Fruit fly (Drosophila melanogaster) whole organism, embryonic: ENCODE measurements around the gene Atx-1.

Experiments
- Abd-B ChIP-seq: fragments of 200-800 bp; sonication (Bioruptor generic); optimal IDR thresholded peaks from 2 replicates; lab custom pipeline; 2018; ENCODE audit warnings: missing biosample characterization, mild to moderate bottlenecking, missing genetic modification characterization, moderate library complexity
- CG1024 ChIP-seq: fragments of 200-800 bp; sonication (Bioruptor generic); IDR thresholded peaks from 2 replicates; pipeline ENCODE4 v1.3.6; 2022; ENCODE audit warnings: missing biosample characterization, missing genetic modification characterization
- CG10274 ChIP-seq: fragments of 200-800 bp; sonication (Bioruptor generic); optimal IDR thresholded peaks from 3 replicates; lab custom pipeline; 2017; ENCODE audit warnings: missing biosample characterization, mild to moderate bottlenecking, missing genetic modification characterization
- CG12942 ChIP-seq: fragments of 200-800 bp; sonication (Bioruptor generic); optimal IDR thresholded peaks from 3 replicates; lab custom pipeline; 2016; ENCODE audit warnings: missing biosample characterization, missing genetic modification characterization
- CG14710 ChIP-seq: fragments of 200-800 bp; sonication (Bioruptor generic); optimal IDR thresholded peaks from 3 replicates; lab custom pipeline; 2019; ENCODE audit warnings: missing biosample characterization, mild to moderate bottlenecking, missing genetic modification characterization, moderate library complexity
- CG17568 ChIP-seq: fragments of 200-800 bp; sonication (Bioruptor generic); optimal IDR thresholded peaks from 2 replicates; lab custom pipeline; 2018; ENCODE audit warnings: missing biosample characterization, mild to moderate bottlenecking, missing genetic modification characterization, moderate library complexity
- CG2116 ChIP-seq: fragments of 200-800 bp; sonication (Bioruptor generic); optimal IDR thresholded peaks from 3 replicates; lab custom pipeline; 2018; ENCODE audit warnings: missing biosample characterization, mild to moderate bottlenecking, missing genetic modification characterization
- CG2199 ChIP-seq: fragments of 200-800 bp; sonication (Bioruptor generic); IDR thresholded peaks from 3 replicates; pipeline ENCODE4 v1.3.6; 2022; ENCODE audit warnings: missing biosample characterization, missing genetic modification characterization
- CG2889 ChIP-seq: fragments of 200-800 bp; sonication (Bioruptor generic); IDR thresholded peaks from 3 replicates; pipeline ENCODE4 v1.3.6; 2022; ENCODE audit warnings: missing biosample characterization, missing genetic modification characterization
- CG30020 ChIP-seq: fragments of 200-800 bp; optimal IDR thresholded peaks from 2 replicates; lab custom pipeline; 2019; ENCODE audit warnings: missing biosample characterization, mild to moderate bottlenecking, missing genetic modification characterization, moderate library complexity
- CG31365 ChIP-seq: fragments of 200-800 bp; sonication (Bioruptor generic); optimal IDR thresholded peaks from 2 replicates; lab custom pipeline; 2018; ENCODE audit warnings: missing biosample characterization, mild to moderate bottlenecking, missing genetic modification characterization
- CG3407 ChIP-seq: fragments of 200-800 bp; sonication (Bioruptor generic); optimal IDR thresholded peaks from 2 replicates; lab custom pipeline; 2018; ENCODE audit warnings: missing biosample characterization, mild to moderate bottlenecking, missing genetic modification characterization
- CG4617 ChIP-seq: fragments of 200-800 bp; sonication (Bioruptor generic); optimal IDR thresholded peaks from 3 replicates; lab custom pipeline; 2016; ENCODE audit warnings: missing biosample characterization, missing genetic modification characterization, borderline replicate concordance
- CG6175 ChIP-seq: fragments of 200-800 bp; sonication (Bioruptor generic); IDR thresholded peaks from 3 replicates; pipeline ENCODE4 v1.3.6; 2022; ENCODE audit warnings: missing biosample characterization, missing genetic modification characterization
- D19A ChIP-seq: fragments of 200-800 bp; optimal IDR thresholded peaks from 3 replicates; lab custom pipeline; 2019; ENCODE audit warnings: missing biosample characterization, mild to moderate bottlenecking, missing genetic modification characterization, moderate library complexity
- Dbx ChIP-seq: fragments of 200-800 bp; sonication (Bioruptor generic); IDR thresholded peaks from 3 replicates; pipeline ENCODE4 v1.3.6; 2022; ENCODE audit warnings: missing biosample characterization, missing genetic modification characterization
- Elba2 ChIP-seq: fragments of 200-800 bp; sonication (Bioruptor generic); optimal IDR thresholded peaks from 3 replicates; lab custom pipeline; 2016; ENCODE audit warnings: missing biosample characterization, missing genetic modification characterization
- H2.0 ChIP-seq: fragments of 200-800 bp; sonication (Bioruptor generic); IDR thresholded peaks from 2 replicates; pipeline ENCODE4 v1.3.6; 2022; ENCODE audit warnings: missing biosample characterization, missing genetic modification characterization
- Hey ChIP-seq: fragments of 200-800 bp; sonication (Bioruptor generic); optimal IDR thresholded peaks from 3 replicates; lab custom pipeline; 2018; ENCODE audit warnings: missing biosample characterization, mild to moderate bottlenecking, missing genetic modification characterization
- MESR4 ChIP-seq: fragments of 200-800 bp; sonication (Bioruptor generic); optimal IDR thresholded peaks from 2 replicates; lab custom pipeline; 2018; ENCODE audit warnings: missing biosample characterization, mild to moderate bottlenecking, missing genetic modification characterization, moderate library complexity
- Mad ChIP-seq: fragments of 200-800 bp; sonication (Bioruptor generic); optimal IDR thresholded peaks from 2 replicates; lab custom pipeline; 2016; ENCODE audit warnings: missing biosample characterization, missing genetic modification characterization
- Meics ChIP-seq: fragments of 200-800 bp; sonication (Bioruptor generic); optimal IDR thresholded peaks from 2 replicates; lab custom pipeline; 2017; ENCODE audit warnings: missing biosample characterization, mild to moderate bottlenecking, missing genetic modification characterization
- Mrtf ChIP-seq: fragments of 200-800 bp; sonication (Bioruptor generic); IDR thresholded peaks from 3 replicates; pipeline ENCODE4 v1.3.6; 2022; ENCODE audit warnings: missing biosample characterization, missing genetic modification characterization
- Spps ChIP-seq: fragments of 200-800 bp; sonication (Bioruptor generic); optimal IDR thresholded peaks from 2 replicates; lab custom pipeline; 2018; ENCODE audit warnings: missing biosample characterization, mild to moderate bottlenecking, missing genetic modification characterization
- Ssrp ChIP-seq: fragments of 200-800 bp; sonication (Bioruptor generic); optimal IDR thresholded peaks from 2 replicates; lab custom pipeline; 2018; ENCODE audit warnings: missing biosample characterization, mild to moderate bottlenecking, missing genetic modification characterization, moderate library complexity
- Usf ChIP-seq: fragments of 200-800 bp; sonication (Bioruptor generic); optimal IDR thresholded peaks from 2 replicates; lab custom pipeline; 2017; ENCODE audit warnings: missing genotype, missing biosample characterization, missing genetic modification characterization
- btn ChIP-seq: fragments of 200-800 bp; sonication (Bioruptor generic); optimal IDR thresholded peaks from 2 replicates; lab custom pipeline; 2016; ENCODE audit warnings: missing biosample characterization, missing genetic modification characterization
- chif ChIP-seq, 2 experiments: fragments of 200-800 bp; sonication (Bioruptor generic); optimal IDR thresholded peaks; 3 replicates each; lab custom pipeline; 2016; ENCODE audit warnings: missing biosample characterization in 2 of 2, missing genetic modification characterization in 2 of 2
- ci ChIP-seq: fragments of 200-800 bp; sonication (Bioruptor generic); IDR thresholded peaks from 3 replicates; pipeline ENCODE4 v1.3.6; 2022; ENCODE audit warnings: missing biosample characterization, missing genetic modification characterization
- exex ChIP-seq: fragments of 200-800 bp; sonication (Bioruptor generic); optimal IDR thresholded peaks from 4 replicates; lab custom pipeline; 2018; ENCODE audit warnings: missing biosample characterization, mild to moderate bottlenecking, missing genetic modification characterization, moderate library complexity
- fd96Cb ChIP-seq: fragments of 200-800 bp; sonication (Bioruptor generic); optimal IDR thresholded peaks from 2 replicates; lab custom pipeline; 2018; ENCODE audit warnings: missing biosample characterization, mild to moderate bottlenecking, missing genetic modification characterization, moderate library complexity
- fu2 ChIP-seq: fragments of 200-800 bp; sonication (Bioruptor generic); optimal IDR thresholded peaks from 2 replicates; lab custom pipeline; 2016; ENCODE audit warnings: missing biosample characterization, missing genetic modification characterization
- gfzf ChIP-seq: fragments of 200-800 bp; sonication (Bioruptor generic); optimal IDR thresholded peaks from 2 replicates; lab custom pipeline; 2016; ENCODE audit warnings: missing biosample characterization, mild to moderate bottlenecking, missing genetic modification characterization, moderate library complexity
- gro ChIP-seq: fragments of 200-800 bp; sonication (Bioruptor generic); optimal IDR thresholded peaks from 2 replicates; lab custom pipeline; 2016; ENCODE audit warnings: missing biosample characterization, missing genetic modification characterization
- gsb ChIP-seq: fragments of 200-800 bp; sonication (Bioruptor generic); IDR thresholded peaks from 2 replicates; pipeline ENCODE4 v1.3.6; 2022; ENCODE audit warnings: missing biosample characterization, missing genetic modification characterization
- gsb-n ChIP-seq: fragments of 200-800 bp; sonication (Bioruptor generic); optimal IDR thresholded peaks from 3 replicates; lab custom pipeline; 2018; ENCODE audit warnings: missing biosample characterization, mild to moderate bottlenecking, missing genetic modification characterization
- hbn ChIP-seq: fragments of 200-800 bp; sonication (Bioruptor generic); IDR thresholded peaks from 2 replicates; pipeline ENCODE4 v1.3.6; 2022; ENCODE audit warnings: missing biosample characterization, missing genetic modification characterization; ENCODE audit not compliant: partially characterized antibody
- ind ChIP-seq: fragments of 200-800 bp; sonication (Bioruptor generic); optimal IDR thresholded peaks from 3 replicates; lab custom pipeline; 2016; ENCODE audit warnings: missing biosample characterization, missing genetic modification characterization
- lilli ChIP-seq: fragments of 200-800 bp; sonication (Bioruptor generic); optimal IDR thresholded peaks from 3 replicates; lab custom pipeline; 2016; ENCODE audit warnings: missing biosample characterization, missing genetic modification characterization
- luna ChIP-seq: fragments of 200-800 bp; sonication (Bioruptor generic); optimal IDR thresholded peaks from 2 replicates; lab custom pipeline; 2016; ENCODE audit warnings: missing biosample characterization, missing genetic modification characterization
- odd ChIP-seq: fragments of 200-800 bp; sonication (Bioruptor generic); optimal IDR thresholded peaks from 2 replicates; lab custom pipeline; 2017; ENCODE audit warnings: missing biosample characterization, mild to moderate bottlenecking, missing genetic modification characterization
- otp ChIP-seq: fragments of 200-800 bp; sonication (Bioruptor generic); IDR thresholded peaks from 3 replicates; pipeline ENCODE4, ENCODE4 v1.3.6; 2022; ENCODE audit warnings: missing biosample characterization, missing genetic modification characterization
- pan ChIP-seq, 4 experiments: fragments of >200 bp in 3 of 4; fragments of 200-800 bp in 1 of 4; sonication (Bioruptor generic) in 1 of 4; optimal IDR thresholded peaks in 3 of 4; IDR thresholded peaks in 1 of 4; 2 replicates each; pipeline versions ENCODE4 v1.3.6 to Lab custom; 2017 to 2022; ENCODE audit warnings: missing biosample characterization in 2 of 4, missing genetic modification characterization in 2 of 4, mixed read lengths in 1 of 4
- pb ChIP-seq: fragments of 200-800 bp; sonication (Bioruptor generic); optimal IDR thresholded peaks from 3 replicates; lab custom pipeline; 2016; ENCODE audit warnings: missing biosample characterization, missing genetic modification characterization
- pita ChIP-seq: fragments of 200-800 bp; sonication (Bioruptor generic); optimal IDR thresholded peaks from 2 replicates; lab custom pipeline; 2017; ENCODE audit warnings: missing biosample characterization, mild to moderate bottlenecking, missing genetic modification characterization
- pros ChIP-seq: fragments of 200-800 bp; sonication (Bioruptor generic); optimal IDR thresholded peaks from 3 replicates; lab custom pipeline; 2019; ENCODE audit warnings: missing biosample characterization, mild to moderate bottlenecking, missing genetic modification characterization, moderate library complexity
- so ChIP-seq: fragments of 200-800 bp; sonication (Bioruptor generic); IDR thresholded peaks from 3 replicates; pipeline ENCODE4 v1.3.6; 2022; ENCODE audit warnings: missing biosample characterization, missing genetic modification characterization
- stc ChIP-seq: fragments of 200-800 bp; sonication (Bioruptor generic); IDR thresholded peaks from 2 replicates; pipeline ENCODE4 v1.3.6; 2022; ENCODE audit warnings: missing biosample characterization, missing genetic modification characterization
- tx ChIP-seq: fragments of 200-800 bp; sonication (Bioruptor generic); optimal IDR thresholded peaks from 2 replicates; lab custom pipeline; 2016; ENCODE audit warnings: missing biosample characterization, missing genetic modification characterization

Atx-1 gene

DNA sequence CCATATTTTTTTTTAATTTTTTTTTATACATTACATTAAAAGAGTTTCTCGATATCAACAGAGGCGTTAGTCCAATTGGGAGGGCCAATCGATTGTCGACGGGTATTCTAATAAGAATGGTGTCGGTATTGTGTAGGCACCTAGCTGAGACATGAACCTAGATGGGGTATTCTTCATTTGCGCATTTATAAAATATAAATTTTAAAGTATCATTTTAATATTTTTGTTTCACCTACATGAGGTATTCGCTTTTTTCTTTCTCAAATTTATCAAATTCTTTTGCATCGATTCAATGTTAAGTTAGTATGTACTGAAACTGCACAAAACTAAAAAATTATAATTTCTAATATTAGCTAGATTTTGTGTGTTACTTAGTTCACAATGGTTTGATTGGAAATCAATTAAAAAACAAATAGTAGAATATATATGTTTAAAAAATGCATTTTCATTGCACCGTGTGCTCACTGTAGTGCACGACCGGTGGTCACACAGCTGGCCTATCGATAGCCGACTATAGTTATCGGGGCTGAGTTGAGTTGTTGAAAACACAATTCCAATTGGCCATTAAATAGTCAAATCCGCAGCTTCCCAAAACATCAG lies 20.9 kb downstream of the Atx-1 start, which contains the start of the genes CG14435 and Tmf (continued):
- TF ChIP-seq CG6175 (peak; percentile 80), Abd-B (peak; percentile 90), stc (peak; percentile 78), CG31365 (tag; lab: Kevin White, UChicago) (no peak), ind (GFP tag; lab: Kevin White, UChicago) (peak; percentile 82), luna (GFP tag; lab: Kevin White, UChicago) (no peak), tx (GFP tag; lab: Kevin White, UChicago) (peak; percentile 18), hbn (no peak; the same call in none of the 2 replicates), CG30020 (tag; lab: Kevin White, UChicago) (peak; percentile 73), lilli (peak; percentile 82), Usf (peak; percentile 81), pros (no peak), CG14710 (tag; lab: Kevin White, UChicago) (peak; percentile 91), pan (optimal IDR thresholded peaks at IDR 0.05; lab: Kevin White, UChicago) (no peak), pan (GFP tag; optimal IDR thresholded peaks at IDR 0.05 in 1 of 2, IDR thresholded peaks at IDR 0.05 in 1 of 2) (peak in 1 of 2 experiments; percentile 82), Mad (GFP tag; lab: Kevin White, UChicago) (peak; percentile 64), Hey (tag; lab: Kevin White, UChicago) (no peak), CG2199 (GFP tag; lab: Robert Waterston, UW) (0 out of 3 replicates have a peak, but pooled peaks have one; percentile 24), H2.0 (GFP tag; lab: Robert Waterston, UW) (peak; percentile 76), CG17568 (no peak), gfzf (GFP tag; lab: Kevin White, UChicago) (peak; percentile 62), btn (GFP tag; lab: Kevin White, UChicago) (no peak), gro (peak; percentile 5), CG3407 (GFP tag; lab: Kevin White, UChicago) (peak; percentile 54), fu2 (peak; percentile 28), Ssrp (tag; lab: Kevin White, UChicago) (peak; percentile 82), Spps (tag; lab: Kevin White, UChicago) (peak; percentile 42), CG2889 (peak; percentile 78), otp (GFP tag; lab: Robert Waterston, UW) (peak; percentile 58; the same call in 1 of the 3 replicates), CG1024 (peak; percentile 64), CG2116 (GFP tag; lab: Kevin White, UChicago) (peak; percentile 79), pita (GFP tag; lab: Kevin White, UChicago) (peak; percentile 47), odd (peak; percentile 59), CG10274 (GFP tag; lab: Kevin White, UChicago) (peak; percentile 42), CG12942 (peak; percentile 68), MESR4 (no peak), chif (GFP tag; optimal IDR thresholded peaks at IDR 0.05; lab: Kevin White, UChicago) (peak; percentile 43 to 68), Dbx (peak; percentile 91), D19A (tag; lab: Kevin White, UChicago) (peak; percentile 74), exex (peak; percentile 55), Meics (GFP tag; lab: Kevin White, UChicago) (peak; percentile 86), pb (GFP tag; lab: Kevin White, UChicago) (no peak), gsb (GFP tag; lab: Robert Waterston, UW) (peak; percentile 64), CG4617 (no peak), fd96Cb (tag; lab: Kevin White, UChicago) (peak; percentile 77), ci (GFP tag; lab: Robert Waterston, UW) (peak; percentile 80), so (GFP tag; lab: Robert Waterston, UW) (peak; percentile 57; the same call in 2 of the 3 replicates), gsb-n (peak; percentile 67), Elba2 (GFP tag; lab: Kevin White, UChicago) (peak; percentile 57), Mrtf (GFP tag; lab: Robert Waterston, UW) (peak; percentile 83; the same call in 2 of the 3 replicates)
